Worm (Caenorhabditis elegans) whole organism, mixed stage, embryonic: ENCODE measurements around the gene ZK287.1.
A peak's percentile ranks its signal among the peaks of the same experiment; 100 is the strongest.

Experiments used
- M03D4.4 ChIP-seq: sonication (generic microtip); optimal IDR thresholded peaks from 2 replicates; lab custom pipeline; 2017; ENCODE audit warnings: mild to moderate bottlenecking, missing genetic modification characterization, missing compliant biosample characterization
- blmp-1 ChIP-seq: fragments of 150-350 bp; optimal IDR thresholded peaks from 2 replicates; lab custom pipeline; 2014; ENCODE audit warnings: missing biosample characterization, missing genetic modification characterization
- ceh-39 ChIP-seq: fragments of 150-350 bp; optimal IDR thresholded peaks from 2 replicates; lab custom pipeline; 2014; ENCODE audit warnings: missing biosample characterization, missing genetic modification characterization
- ceh-83 ChIP-seq: fragments of 200-800 bp; sonication (Bioruptor generic); optimal IDR thresholded peaks from 2 replicates; lab custom pipeline; 2018; ENCODE audit warnings: mild to moderate bottlenecking, missing genetic modification characterization, missing compliant biosample characterization
- ces-1 ChIP-seq: fragments of 150-350 bp; optimal IDR thresholded peaks from 2 replicates; lab custom pipeline; 2014; ENCODE audit warnings: missing biosample characterization, missing genetic modification reagents, missing genetic modification characterization
- drap-1 ChIP-seq: fragments of 200-800 bp; sonication (Bioruptor generic); optimal IDR thresholded peaks from 3 replicates; lab custom pipeline; 2018; ENCODE audit warnings: mild to moderate bottlenecking, missing genetic modification characterization, missing compliant biosample characterization
- elt-1 ChIP-seq: sonication (generic microtip); optimal IDR thresholded peaks from 2 replicates; lab custom pipeline; 2017; ENCODE audit warnings: missing genetic modification characterization, mild to moderate bottlenecking, missing compliant biosample characterization, antibody characterized with exemption, moderate library complexity, borderline replicate concordance; ENCODE audit not compliant: insufficient read depth
- ham-2 ChIP-seq: fragments of 200-800 bp; sonication (Bioruptor generic); optimal IDR thresholded peaks from 2 replicates; lab custom pipeline; 2018; ENCODE audit warnings: mild to moderate bottlenecking, missing genetic modification characterization, missing compliant biosample characterization
- hlh-1 ChIP-seq: fragments of 150-350 bp; optimal IDR thresholded peaks from 2 replicates; lab custom pipeline; 2014; ENCODE audit warnings: missing biosample characterization, missing genetic modification reagents, missing genetic modification characterization
- lin-32 ChIP-seq: fragments of 200-800 bp; sonication (Bioruptor generic); optimal IDR thresholded peaks from 2 replicates; lab custom pipeline; 2018; ENCODE audit warnings: mild to moderate bottlenecking, missing genetic modification characterization, missing compliant biosample characterization
- mab-5 ChIP-seq: fragments of 150-350 bp; optimal IDR thresholded peaks from 2 replicates; lab custom pipeline; 2014; ENCODE audit warnings: missing biosample characterization, missing genetic modification characterization
- mep-1 ChIP-seq: fragments of 150-350 bp; optimal IDR thresholded peaks from 2 replicates; lab custom pipeline; 2017; ENCODE audit warnings: missing biosample characterization, missing genetic modification reagents, missing genetic modification characterization, inconsistent platforms
- mls-2 ChIP-seq: sonication (generic microtip); optimal IDR thresholded peaks from 2 replicates; lab custom pipeline; 2016; ENCODE audit warnings: mild to moderate bottlenecking, missing genetic modification characterization, moderate library complexity, missing compliant biosample characterization
- nhr-12 ChIP-seq: fragments of 150-350 bp; optimal IDR thresholded peaks from 2 replicates; lab custom pipeline; 2014; ENCODE audit warnings: missing biosample characterization, missing genetic modification characterization
- nhr-2 ChIP-seq: fragments of 150-350 bp; optimal IDR thresholded peaks from 2 replicates; lab custom pipeline; 2014; ENCODE audit warnings: missing biosample characterization, missing genetic modification characterization
- nhr-237 ChIP-seq: fragments of 150-350 bp; optimal IDR thresholded peaks from 2 replicates; lab custom pipeline; 2014; ENCODE audit warnings: missing biosample characterization, missing genetic modification characterization
- nhr-28 ChIP-seq: fragments of 150-350 bp; optimal IDR thresholded peaks from 2 replicates; lab custom pipeline; 2014; ENCODE audit warnings: missing biosample characterization, missing genetic modification characterization
- nhr-76 ChIP-seq: sonication (generic microtip); optimal IDR thresholded peaks from 2 replicates; lab custom pipeline; 2017; ENCODE audit warnings: missing biosample characterization, missing genetic modification characterization
- pha-4 ChIP-seq: fragments of 150-350 bp; optimal IDR thresholded peaks from 2 replicates; lab custom pipeline; 2018; ENCODE audit warnings: missing biosample characterization, missing genetic modification reagents, missing genetic modification characterization
- snpc-4 ChIP-seq: fragments of 150-350 bp; optimal IDR thresholded peaks from 2 replicates; lab custom pipeline; 2014; ENCODE audit warnings: missing biosample characterization, missing genetic modification characterization
- unc-120 ChIP-seq: sonication (generic microtip); optimal IDR thresholded peaks from 2 replicates; lab custom pipeline; 2017; ENCODE audit warnings: missing genetic modification characterization, missing compliant biosample characterization; ENCODE audit not compliant: poor library complexity, severe bottlenecking
- unc-39 ChIP-seq: fragments of 150-350 bp; optimal IDR thresholded peaks from 2 replicates; lab custom pipeline; 2014; ENCODE audit warnings: missing biosample characterization, missing genetic modification characterization
- unc-62 ChIP-seq: fragments of 150-350 bp; optimal IDR thresholded peaks from 2 replicates; lab custom pipeline; 2014; ENCODE audit warnings: missing biosample characterization, missing genetic modification reagents, missing genetic modification characterization
- zip-8 ChIP-seq: fragments of 150-350 bp; optimal IDR thresholded peaks from 2 replicates; lab custom pipeline; 2014; ENCODE audit warnings: missing biosample characterization, missing genetic modification characterization
- ztf-11 ChIP-seq: fragments of 150-350 bp; optimal IDR thresholded peaks from 2 replicates; lab custom pipeline; 2014; ENCODE audit warnings: missing biosample characterization, missing genetic modification characterization

The ZK287.1 gene

DNA sequence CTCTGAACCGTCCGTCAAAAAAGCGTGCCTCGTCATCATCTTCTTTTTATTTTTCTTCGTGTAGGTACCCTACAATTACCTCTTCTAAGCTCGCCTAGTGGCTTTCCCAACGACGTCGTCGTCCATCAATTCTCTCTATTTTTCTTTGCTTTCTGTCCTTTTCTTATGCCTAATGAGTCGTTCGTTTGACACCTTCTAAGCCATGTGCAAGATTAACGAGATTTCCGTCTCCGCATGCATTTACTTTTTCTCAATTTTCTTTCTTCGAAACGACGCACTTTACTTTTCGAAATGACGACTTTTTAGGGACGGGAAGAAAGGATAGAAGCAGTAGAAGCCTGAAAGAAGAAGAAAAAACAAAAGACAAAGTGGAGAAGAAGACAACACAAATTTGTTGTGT lies at the start of gene ZK287.1:
ZK287.1 (plus strand) TSS at position 301 of the 400 bp plus-strand sequence.
- TF ChIP-seq hlh-1 (no peak), ces-1 (GFP tag; lab: Kevin White, UChicago) (peak; percentile 62), nhr-237 (tag; lab: Kevin White, UChicago) (no peak), zip-8 (tag; lab: Kevin White, UChicago) (no peak), drap-1 (GFP tag; lab: Kevin White, UChicago) (no peak)

DNA sequence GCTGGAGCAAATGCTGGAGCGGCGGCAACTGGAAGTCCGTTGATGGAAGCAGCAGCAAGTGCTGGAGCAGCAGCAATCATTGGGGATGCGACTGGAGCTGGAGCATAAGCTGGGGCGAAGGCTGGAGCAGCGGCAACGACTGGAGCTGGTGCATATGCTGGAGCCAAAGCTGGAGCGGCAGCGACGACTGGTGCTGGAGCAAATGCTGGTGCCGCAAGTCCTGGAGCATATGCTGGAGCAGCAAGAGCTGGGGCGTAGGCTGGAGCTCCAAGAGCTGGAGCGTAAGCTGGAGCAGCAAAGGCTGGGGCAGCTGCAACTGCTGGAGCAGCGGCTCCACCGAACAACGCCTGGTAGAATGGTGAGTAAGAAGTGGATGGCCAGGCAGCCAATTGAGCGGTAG lies 48.1 kb upstream of the ZK287.1 start:
- TF ChIP-seq ceh-83 (no peak), nhr-237 (tag; lab: Kevin White, UChicago) (no peak), nhr-28 (tag; lab: Kevin White, UChicago) (no peak), hlh-1 (no peak), mep-1 (tag; lab: Kevin White, UChicago) (no peak), unc-120 (tag; lab: Kevin White, UChicago) (no peak), ham-2 (GFP tag; lab: Kevin White, UChicago) (no peak), nhr-12 (tag; lab: Kevin White, UChicago) (no peak), nhr-76 (tag; lab: Kevin White, UChicago) (no peak), lin-32 (no peak)

DNA sequence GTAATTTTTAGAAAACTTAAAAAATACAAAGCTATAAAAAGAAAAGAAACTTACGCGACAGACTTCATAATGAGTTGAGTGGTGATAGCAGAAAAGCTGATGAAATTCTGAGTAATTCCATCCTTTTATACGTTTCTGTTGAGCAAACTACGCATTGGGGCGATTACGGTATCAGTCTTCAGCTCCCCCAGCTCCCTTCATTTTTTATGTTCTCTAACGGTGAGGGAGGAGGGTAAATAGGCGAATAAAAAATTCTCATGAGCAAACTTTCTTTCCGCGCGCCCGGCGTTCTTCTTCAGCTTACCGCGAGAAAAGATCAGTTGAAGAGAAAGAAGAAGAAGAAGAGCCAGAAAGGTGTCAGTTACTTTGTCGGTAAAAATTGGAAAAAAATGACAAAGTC lies 47.6 kb upstream of the ZK287.1 start, which contains the start of gene idpc-7:
idpc-7 (minus strand) TSS at position 101 of the 400 bp plus-strand sequence.
- TF ChIP-seq zip-8 (tag; lab: Kevin White, UChicago) (no peak), nhr-12 (tag; lab: Kevin White, UChicago) (no peak), drap-1 (GFP tag; lab: Kevin White, UChicago) (no peak), unc-39 (tag; lab: Kevin White, UChicago) (no peak), M03D4.4 (no peak), mab-5 (tag; lab: Kevin White, UChicago) (no peak), unc-62 (GFP tag; lab: Kevin White, UChicago) (no peak), nhr-237 (tag; lab: Kevin White, UChicago) (no peak), elt-1 (tag; lab: Kevin White, UChicago) (no peak), nhr-76 (tag; lab: Kevin White, UChicago) (no peak)

DNA sequence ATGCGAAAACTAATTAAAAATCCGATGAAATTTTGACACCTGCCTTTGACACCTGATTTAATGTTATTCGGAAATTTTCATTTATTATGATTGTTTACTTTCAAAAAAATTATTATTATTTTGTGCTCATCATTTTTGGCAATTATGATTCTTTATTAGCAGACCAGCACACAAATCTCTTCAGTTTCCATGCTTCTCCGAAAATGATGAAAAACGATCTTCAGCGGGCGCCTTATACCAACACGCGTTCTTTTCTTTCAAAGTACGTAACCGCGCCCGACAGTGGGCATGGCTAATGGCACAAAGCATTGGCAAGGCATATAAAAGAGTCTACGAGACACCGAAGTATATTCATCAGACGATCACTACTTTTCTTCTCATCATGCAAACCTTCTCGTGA lies 46.6 kb upstream of the ZK287.1 start, which contains the start of gene idpc-6:
idpc-6 (plus strand) TSS at position 301 of the 400 bp plus-strand sequence.
- no peak for TF ChIP-seq unc-39 (tag; lab: Kevin White, UChicago)
- no peak for TF ChIP-seq ceh-39 (tag; lab: Kevin White, UChicago)
- TF ChIP-seq nhr-2: no peak
- TF ChIP-seq, all 35 proteins: peak for 0

DNA sequence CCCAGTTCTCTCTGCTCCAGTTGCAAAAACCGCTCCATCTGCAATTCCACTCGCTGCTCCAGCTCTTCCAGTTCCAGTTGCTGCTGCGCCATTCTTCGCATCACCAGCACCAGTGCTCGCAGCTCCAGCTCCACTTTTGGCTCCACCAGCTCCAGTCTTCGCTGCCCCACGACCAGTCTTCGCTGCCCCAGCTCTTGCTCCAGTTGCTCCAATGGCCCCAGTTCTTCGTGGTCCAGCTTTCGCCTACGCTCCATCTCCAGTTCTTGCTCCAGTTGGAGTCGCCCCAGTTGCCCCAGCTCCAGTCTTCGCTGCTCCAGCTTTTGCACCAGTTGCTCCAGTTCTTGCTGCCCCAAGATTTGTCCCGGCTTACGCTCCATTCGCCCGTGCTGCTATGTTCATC lies 46.1 kb upstream of the ZK287.1 start:
- no peak for TF ChIP-seq nhr-12 (tag; lab: Kevin White, UChicago)
- no peak for TF ChIP-seq ceh-39 (tag; lab: Kevin White, UChicago)
- TF ChIP-seq elt-1 (tag; lab: Kevin White, UChicago): no peak
- no peak for TF ChIP-seq snpc-4
- TF ChIP-seq ceh-83: peak; percentile 0
- no peak for TF ChIP-seq zip-8 (tag; lab: Kevin White, UChicago)
- TF ChIP-seq drap-1 (GFP tag; lab: Kevin White, UChicago): no peak

DNA sequence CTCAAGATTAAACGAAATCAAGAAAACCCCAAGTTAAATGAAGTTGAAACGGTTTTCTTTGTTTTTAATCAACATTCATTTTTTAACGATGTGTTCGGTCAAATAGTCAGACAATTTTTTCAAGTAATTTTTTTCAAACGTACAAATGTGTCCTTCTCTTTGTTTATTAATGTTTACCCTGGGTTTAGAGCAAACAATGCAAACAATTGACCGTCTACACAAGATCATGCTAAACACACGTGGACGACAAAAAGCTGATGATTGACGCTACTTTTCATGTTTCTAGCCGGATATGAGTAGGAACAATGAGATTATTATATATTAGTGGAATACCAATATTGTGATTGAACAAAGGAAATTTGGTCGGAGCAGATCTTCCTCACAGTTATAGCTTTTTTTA lies 45.1 kb upstream of the ZK287.1 start:
- TF ChIP-seq mep-1 (tag; lab: Kevin White, UChicago) (no peak), ztf-11 (tag; lab: Kevin White, UChicago) (no peak), elt-1 (tag; lab: Kevin White, UChicago) (no peak), blmp-1 (tag; lab: Kevin White, UChicago) (no peak)

DNA sequence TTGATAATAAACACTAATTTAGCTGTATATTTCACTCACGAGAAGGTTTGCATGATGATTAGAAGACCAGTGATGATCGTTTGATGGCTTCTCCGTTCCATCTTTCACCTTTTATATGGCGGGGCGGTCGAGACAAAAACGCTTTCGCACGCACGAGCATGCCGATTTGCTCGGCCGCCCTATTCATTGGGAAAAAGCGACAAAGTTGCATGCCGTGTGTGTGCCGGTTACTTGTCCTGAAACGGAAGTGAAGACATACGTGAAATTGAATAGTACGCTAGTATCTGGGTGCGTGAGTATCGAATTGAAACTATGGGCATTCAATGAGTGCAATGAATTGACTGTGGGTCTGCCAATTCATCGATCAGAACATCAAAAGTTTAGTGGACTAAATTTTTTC lies 43.7 kb upstream of the ZK287.1 start, which contains the start of gene idpc-5:
idpc-5 (minus strand) TSS at position 101 of the 400 bp plus-strand sequence.
- TF ChIP-seq pha-4 (tag; lab: Kevin White, UChicago) (no peak), unc-120 (tag; lab: Kevin White, UChicago) (no peak)

DNA sequence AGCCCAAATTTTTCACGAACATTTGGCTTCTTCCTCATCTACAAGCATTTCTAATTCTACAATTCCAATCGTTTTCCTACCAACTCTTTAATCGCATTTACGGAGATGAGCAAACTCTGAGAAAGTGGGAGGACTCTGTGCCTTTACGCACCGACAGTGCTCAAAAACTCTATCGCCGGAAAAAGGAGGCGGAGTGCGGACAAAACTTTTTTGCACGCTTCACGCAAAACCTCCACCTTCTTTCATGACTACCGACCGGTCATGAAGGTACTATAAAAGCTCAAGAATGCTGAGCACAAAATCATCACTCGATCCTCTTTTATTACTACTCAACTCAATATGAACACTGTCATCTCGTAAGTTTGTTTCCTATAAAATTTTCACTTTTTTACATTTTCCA lies 41.4 kb upstream of the ZK287.1 start, which contains the start of gene idpc-4:
idpc-4 (plus strand) TSS at position 301 of the 400 bp plus-strand sequence.
- TF ChIP-seq ztf-11 (tag; lab: Kevin White, UChicago) (no peak), ham-2 (GFP tag; lab: Kevin White, UChicago) (no peak), mls-2 (tag; lab: Kevin White, UChicago) (no peak), hlh-1 (no peak), ceh-39 (tag; lab: Kevin White, UChicago) (no peak), snpc-4 (no peak), zip-8 (tag; lab: Kevin White, UChicago) (no peak)
